Worm (Caenorhabditis elegans): Measurements from ENCODE around the gene frpr-15.

Gene frpr-15

DNA sequence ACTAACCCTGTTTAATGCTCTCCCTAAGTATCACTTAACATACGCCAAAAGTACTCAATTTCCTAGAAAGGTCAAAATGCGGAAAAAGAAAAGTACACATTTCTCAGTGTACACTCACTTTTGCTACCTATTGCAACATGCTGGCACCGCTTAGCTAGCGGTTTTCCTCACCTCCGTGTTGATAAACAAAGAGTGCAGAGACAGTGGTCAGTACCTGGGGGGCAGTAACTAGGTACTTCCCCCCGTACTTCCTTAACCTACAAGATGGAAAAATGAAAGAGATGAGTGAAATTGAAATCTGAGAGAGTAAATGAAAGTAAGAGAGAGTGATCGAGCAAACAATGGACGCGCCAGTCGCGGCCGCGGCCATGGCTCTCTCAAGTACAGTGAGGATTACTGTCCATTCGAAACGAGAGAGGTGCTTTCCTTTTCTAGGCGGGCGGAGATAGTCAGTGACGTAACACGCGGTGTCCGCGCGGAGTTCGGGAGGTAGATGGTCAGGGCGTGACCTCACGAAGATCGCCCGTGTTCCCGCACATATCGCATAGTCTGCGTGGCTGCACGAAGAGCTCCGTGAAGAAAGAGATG, 56.4 kb downstream of the frpr-15 start, which contains the start of gene cky-1:
TSS of gene cky-1 (plus strand) at position 538 of the 588 bp plus-strand sequence.
- no peak for TF ChIP-seq ets-7 (tag; optimal IDR thresholded peaks at IDR 0.05)
- no peak for TF ChIP-seq scrt-1 (GFP tag; IDR thresholded peaks at IDR 0.05)
- TF ChIP-seq ceh-13 (GFP tag; optimal IDR thresholded peaks at IDR 0.05): no peak
- no peak for TF ChIP-seq ceh-36 (tag; optimal IDR thresholded peaks at IDR 0.05)
- no peak for TF ChIP-seq flt-1 (GFP tag; IDR thresholded peaks at IDR 0.05)
- TF ChIP-seq tbx-11 (GFP tag; IDR thresholded peaks at IDR 0.05): no peak
- TF ChIP-seq pes-1 (GFP tag; IDR thresholded peaks at IDR 0.05): no peak
- TF ChIP-seq tbx-37 (GFP tag; conservative IDR thresholded peaks at IDR 0.05): no peak

DNA sequence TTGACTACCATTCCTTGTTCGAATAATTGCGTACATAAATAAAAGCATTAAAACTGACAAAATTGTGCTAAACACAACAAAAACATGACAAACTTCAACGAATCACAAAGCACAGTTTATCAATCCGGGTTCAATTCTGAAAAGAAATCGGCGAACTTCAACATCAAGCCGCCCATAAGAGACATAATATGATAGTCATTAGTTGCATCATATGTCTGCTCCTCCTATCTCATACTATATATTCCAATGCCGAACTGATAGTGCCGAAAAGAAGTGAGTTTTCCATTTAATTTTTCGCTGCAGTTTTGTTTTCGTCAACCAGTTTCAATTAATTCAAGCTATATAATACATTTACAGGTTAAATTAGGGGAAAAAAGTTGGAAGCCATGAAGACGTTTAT, 61.8 kb downstream of the frpr-15 start, which contains the start of gene hrg-7:
TSS of gene hrg-7 (plus strand) at position 358 of the 400 bp plus-strand sequence.
- no peak for TF ChIP-seq tbx-11 (GFP tag; IDR thresholded peaks at IDR 0.05)
- TF ChIP-seq aly-1 (tag; optimal IDR thresholded peaks at IDR 0.05): no peak
- TF ChIP-seq B0310.2 (tag; optimal IDR thresholded peaks at IDR 0.05): no peak
- TF ChIP-seq sea-1 (GFP tag; conservative IDR thresholded peaks at IDR 0.05): no peak
- TF ChIP-seq hmg-4 (GFP tag; optimal IDR thresholded peaks at IDR 0.05): no peak
- no peak for TF ChIP-seq ets-7 (tag; optimal IDR thresholded peaks at IDR 0.05)
- TF ChIP-seq ama-1 (optimal IDR thresholded peaks at IDR 0.05): no peak
- no peak for TF ChIP-seq pes-1 (GFP tag; IDR thresholded peaks at IDR 0.05)
- no peak for TF ChIP-seq hmbx-1 (tag; optimal IDR thresholded peaks at IDR 0.05)
- no peak for TF ChIP-seq ceh-36 (tag; optimal IDR thresholded peaks at IDR 0.05)
- TF ChIP-seq tbx-37 (GFP tag; conservative IDR thresholded peaks at IDR 0.05): no peak
- no peak for TF ChIP-seq flt-1 (GFP tag; IDR thresholded peaks at IDR 0.05)
- TF ChIP-seq F13C5.2 (tag; optimal IDR thresholded peaks at IDR 0.05): no peak
